Worm (Caenorhabditis elegans) whole organism, midembryonic: Measurements from ENCODE around the gene W06G6.2.
A peak's percentile ranks its signal among the peaks of the same experiment; 100 is the strongest.

ENCODE experiments used
- T22C8.4 ChIP-seq: fragments of 200-800 bp; sonication (Bioruptor generic); IDR thresholded peaks from 2 replicates; pipeline ENCODE4 v1.3.6; 2022; ENCODE audit warnings: missing genetic modification characterization, missing compliant biosample characterization
- cog-1 ChIP-seq: sonication (generic microtip); optimal IDR thresholded peaks from 2 replicates; lab custom pipeline; 2016; ENCODE audit warnings: missing genetic modification characterization, missing compliant biosample characterization
- flt-1 ChIP-seq: fragments of 200-800 bp; sonication (Bioruptor generic); IDR thresholded peaks from 2 replicates; pipeline ENCODE4 v1.3.6; 2022; ENCODE audit warnings: missing genetic modification characterization, missing compliant biosample characterization
- klf-2 ChIP-seq: fragments of 200-800 bp; sonication (Bioruptor generic); conservative IDR thresholded peaks from 2 replicates; pipeline ENCODE4 v1.3.6; 2022; ENCODE audit warnings: missing genetic modification reagents, missing genetic modification characterization, missing compliant biosample characterization
- med-1 ChIP-seq: sonication (generic microtip); optimal IDR thresholded peaks from 2 replicates; lab custom pipeline; 2017; ENCODE audit warnings: missing genetic modification characterization, mild to moderate bottlenecking, missing compliant biosample characterization, antibody characterized with exemption, missing genetic modification reagents; ENCODE audit not compliant: insufficient read depth
- ref-1 ChIP-seq: fragments of 200-800 bp; sonication (Bioruptor generic); conservative IDR thresholded peaks from 2 replicates; pipeline ENCODE4 v1.3.6; 2022; ENCODE audit warnings: missing genetic modification reagents, missing genetic modification characterization, missing compliant biosample characterization
- tab-1 ChIP-seq: fragments of 200-800 bp; sonication (Bioruptor generic); IDR thresholded peaks from 2 replicates; pipeline ENCODE4 v1.3.6; 2022; ENCODE audit warnings: missing genetic modification characterization, missing compliant biosample characterization
- ztf-23 ChIP-seq: fragments of 200-800 bp; sonication (Bioruptor generic); IDR thresholded peaks from 2 replicates; pipeline ENCODE4 v1.3.6; 2022; ENCODE audit warnings: missing genetic modification reagents, missing genetic modification characterization, missing compliant biosample characterization
- ztf-29 ChIP-seq: fragments of 200-800 bp; sonication (Bioruptor generic); IDR thresholded peaks from 2 replicates; pipeline ENCODE4 v1.3.6; 2022; ENCODE audit warnings: missing genetic modification reagents, missing genetic modification characterization, missing compliant biosample characterization

The W06G6.2 gene

DNA sequence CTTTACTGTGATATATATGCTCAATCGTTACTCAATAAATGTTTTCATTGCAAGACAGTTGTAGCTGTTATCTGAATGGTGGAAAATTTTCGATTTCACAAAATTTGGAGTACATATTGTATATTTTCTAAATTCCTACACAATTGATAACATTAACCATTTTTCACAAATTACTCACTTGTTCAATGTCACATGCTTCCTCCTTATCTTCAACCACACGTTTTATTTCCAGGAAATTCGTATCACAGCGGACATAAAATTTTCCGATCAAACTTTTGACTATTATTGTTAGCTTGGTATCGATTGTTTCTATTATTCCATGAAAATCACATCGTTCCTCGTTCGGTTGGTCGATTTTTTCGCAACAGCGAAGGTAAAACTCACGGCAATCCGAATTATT, 20.6 kb upstream of the W06G6.2 start:
- no peak for TF ChIP-seq cog-1 (tag; lab: Kevin White, UChicago)
- TF ChIP-seq klf-2 (GFP tag; lab: Robert Waterston, UW) = no peak
- TF ChIP-seq med-1 (GFP tag; lab: Kevin White, UChicago) = no peak

DNA sequence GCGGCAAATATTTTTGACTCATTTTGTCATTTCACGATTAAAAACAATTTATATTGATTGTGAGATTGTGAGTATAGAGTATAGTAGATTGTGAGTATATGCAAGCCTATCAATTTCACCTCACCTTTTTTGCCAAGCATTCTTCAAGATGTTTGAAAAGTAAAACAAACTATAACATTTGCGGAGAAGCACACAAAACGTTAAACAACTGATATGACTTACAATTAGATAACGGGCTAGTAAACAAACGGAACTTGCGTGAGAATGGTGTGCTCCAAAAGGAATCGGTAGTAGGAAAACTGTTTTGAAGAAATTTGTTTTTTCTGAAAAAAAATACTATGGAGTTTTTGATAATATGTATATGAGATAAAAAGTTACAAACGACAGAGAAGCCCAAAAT, 19.0 kb upstream of the W06G6.2 start:
- TF ChIP-seq ztf-29 (no peak), ztf-23 (GFP tag; lab: Robert Waterston, UW) (no peak), med-1 (GFP tag; lab: Kevin White, UChicago) (no peak)

DNA sequence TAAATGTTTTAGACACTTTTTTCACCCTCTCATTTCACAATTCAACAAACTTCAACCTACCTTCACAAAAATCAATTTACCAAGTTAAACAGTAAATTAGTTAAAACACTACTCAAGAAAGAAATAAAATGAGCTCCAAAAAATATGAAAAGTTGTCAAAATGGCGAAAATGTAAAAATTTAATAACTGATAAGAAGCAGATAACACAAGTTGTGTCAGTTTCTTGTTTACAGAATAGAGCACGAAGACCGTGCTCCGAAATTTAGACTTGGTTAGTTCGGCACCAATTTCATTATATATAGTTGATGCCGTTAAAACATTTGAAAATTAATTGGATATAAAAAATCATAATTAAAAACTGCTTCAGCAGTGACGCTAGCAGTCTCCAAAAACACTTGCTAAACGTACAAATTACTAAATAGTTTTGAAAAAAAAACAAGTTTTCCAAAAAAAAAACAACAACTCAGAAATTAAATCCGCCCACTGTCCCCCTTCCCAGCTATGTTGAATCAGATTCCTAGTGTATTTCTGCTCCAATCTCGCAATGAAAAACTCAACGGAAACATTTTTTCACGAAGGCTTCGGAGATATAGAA, 18.2 kb upstream of the W06G6.2 start, which contains the start of gene srw-54:
srw-54 (plus strand) TSS at position 545 of the 595 bp plus-strand sequence.
- TF ChIP-seq ref-1 (no peak), flt-1 (no peak), ztf-29 (no peak)

DNA sequence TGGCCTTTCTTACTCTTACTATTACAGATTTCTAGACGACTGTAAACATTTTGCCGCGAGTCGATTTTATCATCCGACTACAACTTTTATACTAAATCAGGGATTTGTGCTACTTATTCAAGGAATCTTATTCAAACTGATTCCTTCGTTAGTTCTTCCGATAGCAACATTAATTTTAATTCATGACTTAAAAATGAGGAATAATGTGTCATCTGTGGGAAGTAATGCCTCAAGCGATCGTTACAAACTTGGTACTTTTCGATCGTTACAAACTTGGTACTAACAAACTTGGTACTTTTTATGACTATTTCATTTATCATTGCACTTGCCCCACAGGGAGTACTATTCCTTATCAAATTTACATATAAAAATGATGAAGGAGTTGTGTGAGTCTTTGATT, 11.6 kb upstream of the W06G6.2 start, which contains the start of gene Y70C5A.4:
Y70C5A.4 (plus strand) TSS at position 301 of the 400 bp plus-strand sequence.
- no peak for TF ChIP-seq flt-1
- TF ChIP-seq T22C8.4 = no peak
- TF ChIP-seq ztf-29 = no peak
- no peak for TF ChIP-seq cog-1 (tag; lab: Kevin White, UChicago)
- no peak for TF ChIP-seq ztf-23 (GFP tag; lab: Robert Waterston, UW)
- no peak for TF ChIP-seq klf-2 (GFP tag; lab: Robert Waterston, UW)
- no peak for TF ChIP-seq tab-1 (GFP tag; lab: Robert Waterston, UW)
- no peak for TF ChIP-seq med-1 (GFP tag; lab: Kevin White, UChicago)
- no peak for TF ChIP-seq ref-1

DNA sequence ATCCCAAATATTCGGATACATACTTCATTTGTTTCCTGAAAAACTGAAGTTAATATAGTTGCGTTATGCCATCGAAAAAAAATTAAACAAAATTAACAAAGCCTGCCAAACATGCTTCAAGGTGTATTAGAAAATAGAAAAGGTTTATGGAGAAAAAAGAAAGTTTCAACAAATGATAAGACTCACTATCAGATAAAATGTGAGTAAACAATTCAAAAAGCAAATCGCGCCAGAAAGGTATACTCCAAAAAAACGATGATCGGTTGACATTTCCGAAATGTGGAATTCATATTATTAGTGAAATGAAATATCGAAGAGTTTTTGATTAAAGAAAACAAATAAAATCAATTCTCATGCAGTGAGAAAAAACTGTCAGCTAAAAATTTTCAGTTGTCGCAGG, 8.2 kb upstream of the W06G6.2 start, which contains the start of gene Y70C5A.3:
Y70C5A.3 (minus strand) TSS at position 50 of the 400 bp plus-strand sequence.
- TF ChIP-seq ztf-23 (GFP tag; lab: Robert Waterston, UW) = no peak
- no peak for TF ChIP-seq T22C8.4
- TF ChIP-seq flt-1 = no peak
- no peak for TF ChIP-seq ztf-29

DNA sequence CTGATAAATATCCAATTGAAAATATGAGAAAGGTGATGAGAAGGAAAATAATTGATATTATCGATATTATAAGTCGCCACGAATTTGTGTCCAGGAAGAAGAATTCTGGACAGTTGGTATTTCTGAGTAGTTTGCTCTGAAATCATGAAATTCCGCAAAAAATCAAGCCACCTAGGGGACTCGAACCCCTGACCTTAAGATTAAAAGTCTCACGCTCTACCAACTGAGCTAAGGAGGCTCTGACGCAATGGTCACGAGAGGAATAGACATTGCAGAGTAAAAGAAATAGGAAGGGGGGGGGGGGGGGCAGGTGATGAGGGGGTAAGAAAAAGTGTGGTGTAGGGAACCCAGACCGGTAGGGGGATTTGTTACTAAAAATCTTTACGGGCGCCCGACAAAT, 7.2 kb upstream of the W06G6.2 start:
- no peak for TF ChIP-seq klf-2 (GFP tag; lab: Robert Waterston, UW)
- TF ChIP-seq ztf-29 = no peak
- TF ChIP-seq cog-1 (tag; lab: Kevin White, UChicago) = no peak
- no peak for TF ChIP-seq med-1 (GFP tag; lab: Kevin White, UChicago)
- TF ChIP-seq tab-1 (GFP tag; lab: Robert Waterston, UW) = peak; percentile 71; the same call in 1 of the 2 replicates
- TF ChIP-seq T22C8.4 = no peak
- no peak for TF ChIP-seq ztf-23 (GFP tag; lab: Robert Waterston, UW)
- TF ChIP-seq ref-1 = peak; percentile 52; the same call in 1 of the 2 replicates
- TF ChIP-seq flt-1 = peak; percentile 84

DNA sequence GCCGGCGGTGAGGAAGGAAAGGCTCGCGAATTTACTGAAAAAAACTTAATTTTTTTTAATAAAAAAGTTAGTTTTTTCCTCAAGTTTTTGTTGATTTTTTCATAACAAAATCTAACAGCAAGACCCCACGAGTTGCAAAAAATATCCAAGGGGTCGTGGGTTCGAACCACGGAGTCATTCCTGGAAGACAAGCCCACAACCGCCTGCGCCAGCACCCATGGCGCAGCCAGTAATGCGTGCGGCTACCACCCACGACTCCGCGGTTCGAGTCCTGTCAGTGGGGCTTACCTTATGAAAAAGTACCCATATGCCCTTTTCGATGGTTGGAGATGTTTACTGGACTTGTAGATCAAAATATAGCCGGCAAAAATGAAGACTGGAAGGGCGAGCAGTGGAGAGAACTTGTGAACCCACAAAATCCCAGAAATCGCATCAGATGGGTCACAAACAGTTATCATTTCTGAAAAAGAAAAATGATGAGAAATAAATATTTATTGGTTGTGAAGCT, 6.3 kb upstream of the W06G6.2 start, which contains the start of gene Y70C5A.2:
Y70C5A.2 (minus strand) TSS at position 458 of the 508 bp plus-strand sequence.
- TF ChIP-seq flt-1 (no peak), med-1 (GFP tag; lab: Kevin White, UChicago) (no peak), tab-1 (GFP tag; lab: Robert Waterston, UW) (no peak), ztf-23 (GFP tag; lab: Robert Waterston, UW) (no peak)

DNA sequence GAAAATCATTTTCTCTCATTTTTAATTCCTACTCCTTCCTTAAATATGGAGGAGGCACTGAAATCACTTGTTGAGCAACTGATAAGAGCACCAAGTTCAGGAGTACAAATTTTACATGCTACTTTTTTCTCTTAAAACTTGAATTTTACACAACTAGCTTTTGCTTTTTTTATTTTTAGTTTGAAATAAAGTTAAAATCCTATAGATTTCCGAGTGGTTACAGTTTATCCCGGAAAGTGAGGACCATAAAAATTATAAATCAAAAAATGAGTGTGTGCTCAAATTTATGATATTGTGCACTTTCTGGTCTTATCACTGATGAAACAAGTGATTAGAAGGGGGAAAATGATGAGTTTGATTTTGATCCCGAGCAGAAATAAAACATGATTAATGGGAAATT, 1.1 kb upstream of the W06G6.2 start, which contains the start of gene oac-53:
oac-53 (minus strand) TSS at position 9 of the 400 bp plus-strand sequence.
- TF ChIP-seq flt-1 (no peak), med-1 (GFP tag; lab: Kevin White, UChicago) (no peak), T22C8.4 (no peak), cog-1 (tag; lab: Kevin White, UChicago) (no peak), tab-1 (GFP tag; lab: Robert Waterston, UW) (no peak), klf-2 (GFP tag; lab: Robert Waterston, UW) (no peak), ztf-23 (GFP tag; lab: Robert Waterston, UW) (no peak), ztf-29 (no peak), ref-1 (no peak)

DNA sequence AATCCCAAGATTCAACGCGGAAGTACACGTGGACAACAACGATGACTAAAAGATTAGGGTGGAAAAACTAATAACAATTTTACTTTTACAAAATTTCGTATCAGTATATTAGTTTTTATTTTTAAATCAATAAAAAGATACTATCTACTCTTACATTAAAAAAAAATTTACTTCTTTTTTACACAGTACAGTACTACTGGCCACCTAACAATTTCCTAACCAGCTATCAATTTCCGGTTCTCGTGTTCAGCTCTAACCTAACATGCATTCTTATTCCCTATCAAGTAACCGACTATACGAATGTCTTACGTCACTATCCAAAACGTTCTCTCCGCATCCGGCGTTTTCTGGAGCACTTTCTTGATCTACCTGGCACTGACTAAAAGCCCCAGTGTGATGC, 509 bp downstream of the W06G6.2 start, which contains the start of gene srd-21:
srd-21 (plus strand) TSS at position 301 of the 400 bp plus-strand sequence.
- TF ChIP-seq med-1 (GFP tag; lab: Kevin White, UChicago) (no peak), cog-1 (tag; lab: Kevin White, UChicago) (no peak), flt-1 (no peak), ztf-23 (GFP tag; lab: Robert Waterston, UW) (no peak), ref-1 (no peak), klf-2 (GFP tag; lab: Robert Waterston, UW) (no peak), ztf-29 (no peak), tab-1 (GFP tag; lab: Robert Waterston, UW) (no peak), T22C8.4 (no peak)

DNA sequence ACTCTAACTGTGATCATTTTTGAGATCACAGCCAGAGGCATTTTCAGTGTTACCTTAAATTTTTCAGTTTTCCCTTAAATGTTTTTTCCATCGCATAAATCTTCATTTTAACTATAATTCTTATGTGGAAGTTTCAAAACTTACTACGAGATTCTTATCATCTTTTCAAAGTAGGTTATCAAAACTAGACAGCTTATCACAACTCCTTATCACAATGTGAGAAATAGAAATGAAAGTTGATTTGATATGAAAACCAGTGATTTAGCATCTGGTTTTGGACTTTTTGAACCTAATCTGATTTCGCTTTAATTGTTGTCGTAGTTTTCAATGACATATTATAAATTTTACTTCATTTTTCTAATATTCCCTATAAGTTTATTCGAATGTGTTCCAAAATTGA, 6.8 kb downstream of the W06G6.2 start, which contains the start of gene mltn-11:
mltn-11 (plus strand) TSS at position 276 of the 400 bp plus-strand sequence.
- TF ChIP-seq klf-2 (GFP tag; lab: Robert Waterston, UW) (no peak), ztf-23 (GFP tag; lab: Robert Waterston, UW) (no peak), T22C8.4 (no peak), ref-1 (no peak), tab-1 (GFP tag; lab: Robert Waterston, UW) (no peak), flt-1 (no peak)

DNA sequence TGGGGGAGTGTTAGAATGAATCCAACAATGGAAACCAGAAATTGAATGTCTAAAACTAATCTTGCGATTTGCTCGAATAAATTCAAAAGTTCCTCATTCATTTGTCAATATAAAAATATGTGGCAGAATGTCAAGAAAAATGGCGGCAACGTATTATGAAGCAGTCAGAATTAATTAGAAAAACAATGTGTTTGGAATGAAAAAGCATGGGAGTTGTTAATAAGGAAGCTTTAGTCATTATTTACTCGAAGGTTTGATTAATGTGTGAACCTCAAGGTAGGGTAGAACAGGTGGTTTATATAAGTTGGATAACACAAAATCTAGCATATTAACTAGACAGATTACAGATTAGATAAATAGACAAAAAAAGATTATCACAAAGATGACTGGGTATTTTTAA, 9.1 kb downstream of the W06G6.2 start, which contains the start of gene srw-76:
srw-76 (minus strand) TSS at position 101 of the 400 bp plus-strand sequence.
- TF ChIP-seq med-1 (GFP tag; lab: Kevin White, UChicago) = no peak
- TF ChIP-seq ztf-23 (GFP tag; lab: Robert Waterston, UW) = no peak
- no peak for TF ChIP-seq T22C8.4
- no peak for TF ChIP-seq flt-1
- TF ChIP-seq klf-2 (GFP tag; lab: Robert Waterston, UW) = no peak
- no peak for TF ChIP-seq tab-1 (GFP tag; lab: Robert Waterston, UW)
- TF ChIP-seq cog-1 (tag; lab: Kevin White, UChicago) = no peak
- no peak for TF ChIP-seq ref-1
- TF ChIP-seq ztf-29 = no peak
